Fruit fly (Drosophila melanogaster) whole organism, wandering third instar larva: ENCODE results near the gene CG17660.

Experiments
- Abd-B ChIP-seq: fragments of >200 bp; optimal IDR thresholded peaks from 2 replicates; lab custom pipeline; 2017; ENCODE audit warnings: missing biosample characterization, missing genetic modification characterization
- CG32264 ChIP-seq: fragments of 200-800 bp; sonication (Bioruptor generic); optimal IDR thresholded peaks from 2 replicates; lab custom pipeline; 2016; ENCODE audit warnings: missing biosample characterization, missing genetic modification characterization
- Myc ChIP-seq: fragments of >200 bp; optimal IDR thresholded peaks from 2 replicates; lab custom pipeline; 2017
- Vsx2 ChIP-seq: fragments of 200-300, 225-300 bp; sonication (Bioruptor generic); optimal IDR thresholded peaks from 2 replicates; lab custom pipeline; 2018; ENCODE audit warnings: missing biosample characterization, missing genetic modification characterization; ENCODE audit not compliant: partially characterized antibody
- br ChIP-seq: fragments of 200-800 bp; sonication (Bioruptor generic); optimal IDR thresholded peaks from 2 replicates; lab custom pipeline; 2016; ENCODE audit warnings: missing biosample characterization, missing genetic modification characterization
- dmrt93B ChIP-seq: fragments of 200-800 bp; sonication (Bioruptor generic); optimal IDR thresholded peaks from 2 replicates; lab custom pipeline; 2018; ENCODE audit warnings: missing biosample characterization, mild to moderate bottlenecking, missing genetic modification characterization
- dsf ChIP-seq: sonication (Bioruptor generic); optimal IDR thresholded peaks from 2 replicates; lab custom pipeline; 2016; ENCODE audit warnings: missing biosample characterization, missing genetic modification characterization, borderline replicate concordance
- h ChIP-seq: fragments of 200-800 bp; sonication (Bioruptor generic); optimal IDR thresholded peaks from 3 replicates; lab custom pipeline; 2016; ENCODE audit warnings: missing biosample characterization, mild to moderate bottlenecking, missing genetic modification characterization
- pan ChIP-seq: fragments of >200 bp; optimal IDR thresholded peaks from 2 replicates; lab custom pipeline; 2017
- usp ChIP-seq: fragments of >200 bp; optimal IDR thresholded peaks from 2 replicates; lab custom pipeline; 2017; ENCODE audit warnings: missing biosample characterization, missing genetic modification characterization
- woc ChIP-seq: sonication (Bioruptor generic); optimal IDR thresholded peaks from 2 replicates; lab custom pipeline; 2016; ENCODE audit warnings: missing biosample characterization, mild to moderate bottlenecking, missing genetic modification characterization

DNA sequence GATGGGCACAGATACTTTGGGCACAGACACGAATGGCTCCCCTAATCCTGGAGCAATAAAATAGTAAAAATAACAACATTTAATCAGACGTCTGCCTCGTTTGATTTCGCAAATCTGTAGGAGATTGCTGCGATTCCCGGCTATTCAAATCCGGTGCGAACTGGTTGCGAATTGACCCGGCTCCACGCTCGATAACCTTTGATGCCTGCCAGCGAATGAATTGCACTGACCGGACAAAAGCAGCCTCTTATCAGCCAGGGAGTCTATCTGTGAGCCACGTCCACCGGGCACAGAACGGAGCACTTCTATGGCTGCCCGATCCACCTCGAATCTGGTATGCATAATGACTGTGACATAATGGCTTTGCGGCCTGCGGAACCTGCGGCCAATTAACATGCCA is 9.8 kb upstream of the CG17660 start:
- TF ChIP-seq Abd-B (no peak), usp (GFP tag; lab: Kevin White, UChicago) (no peak), dsf (GFP tag; lab: Kevin White, UChicago) (no peak), br (GFP tag; lab: Kevin White, UChicago) (no peak), CG32264 (GFP tag; lab: Kevin White, UChicago) (no peak), Myc (no peak), dmrt93B (no peak), woc (GFP tag; lab: Kevin White, UChicago) (no peak), pan (no peak), Vsx2 (no peak), h (GFP tag; lab: Kevin White, UChicago) (no peak)
